Worm (Caenorhabditis elegans): Measurements from ENCODE around the gene acp-5.

- peak; percentile 65 for TF ChIP-seq pqm-1 (tag; optimal IDR thresholded peaks at IDR 0.05)
- TF ChIP-seq nhr-28 (tag; optimal IDR thresholded peaks at IDR 0.05), result peak; percentile 92
- TF ChIP-seq nhr-76 (tag; optimal IDR thresholded peaks at IDR 0.05), result no peak
- TF ChIP-seq egl-27 (tag; optimal IDR thresholded peaks at IDR 0.05), result no peak
- TF ChIP-seq zfp-2 (tag; optimal IDR thresholded peaks at IDR 0.05), result no peak
Measured at ce11 chrX:5780672-5781182, 48.5 kb upstream of the acp-5 start, which contains the start of gene sft-4.

Data from whole organism, L4 larva.